Worm (Caenorhabditis elegans) whole organism, L4 larva: ENCODE results near the gene mig-23.

ENCODE experiments used
- F49E8.2 ChIP-seq: sonication (generic microtip); optimal IDR thresholded peaks from 2 replicates; lab custom pipeline; 2016; ENCODE audit warnings: missing compliant biosample characterization, mild to moderate bottlenecking, missing genetic modification characterization, borderline replicate concordance
- ceh-62 ChIP-seq: sonication (generic microtip); optimal IDR thresholded peaks from 2 replicates; lab custom pipeline; 2017; ENCODE audit warnings: missing biosample characterization, missing genetic modification characterization
- cey-2 ChIP-seq: sonication (generic microtip); optimal IDR thresholded peaks from 3 replicates; lab custom pipeline; 2017; ENCODE audit warnings: missing genetic modification characterization, mild to moderate bottlenecking, missing compliant biosample characterization, antibody characterized with exemption, borderline replicate concordance; ENCODE audit not compliant: insufficient read depth
- dve-1 ChIP-seq: sonication (generic microtip); optimal IDR thresholded peaks from 2 replicates; lab custom pipeline; 2017; ENCODE audit warnings: antibody characterized with exemption, mild to moderate bottlenecking, missing genetic modification characterization, missing compliant biosample characterization; ENCODE audit not compliant: insufficient read depth
- fkh-10 ChIP-seq: fragments of 150-350 bp; optimal IDR thresholded peaks from 2 replicates; lab custom pipeline; 2014; ENCODE audit warnings: missing biosample characterization, missing genetic modification reagents, missing genetic modification characterization
- lir-3 ChIP-seq: sonication (generic microtip); optimal IDR thresholded peaks from 2 replicates; lab custom pipeline; 2016; ENCODE audit warnings: mild to moderate bottlenecking, missing genetic modification characterization, missing compliant biosample characterization
- mdl-1 ChIP-seq, 2 experiments: fragments of 150-350 bp in 1 of 2; sonication (generic microtip) in 1 of 2; optimal IDR thresholded peaks; 2 replicates each; lab custom pipeline; 2014 to 2017; ENCODE audit warnings: missing biosample characterization in 2 of 2, missing genetic modification characterization in 2 of 2
- mes-2 ChIP-seq: sonication (generic microtip); optimal IDR thresholded peaks from 2 replicates; lab custom pipeline; 2016; ENCODE audit warnings: missing genotype, mild to moderate bottlenecking, missing genetic modification characterization, missing compliant biosample characterization; ENCODE audit not compliant: poor library complexity, severe bottlenecking
- nhr-76 ChIP-seq: fragments of 150-350 bp; optimal IDR thresholded peaks from 2 replicates; lab custom pipeline; 2014; ENCODE audit warnings: missing biosample characterization, missing genetic modification characterization
- tra-1 ChIP-seq: fragments of 200-800 bp; sonication (Bioruptor generic); IDR thresholded peaks from 2 replicates; pipeline ENCODE4 v1.3.6; 2022; ENCODE audit warnings: missing genetic modification reagents, missing genetic modification characterization, missing compliant biosample characterization
- ztf-11 ChIP-seq: fragments of 150-350 bp; optimal IDR thresholded peaks from 2 replicates; lab custom pipeline; 2014; ENCODE audit warnings: missing biosample characterization, missing genetic modification characterization

DNA sequence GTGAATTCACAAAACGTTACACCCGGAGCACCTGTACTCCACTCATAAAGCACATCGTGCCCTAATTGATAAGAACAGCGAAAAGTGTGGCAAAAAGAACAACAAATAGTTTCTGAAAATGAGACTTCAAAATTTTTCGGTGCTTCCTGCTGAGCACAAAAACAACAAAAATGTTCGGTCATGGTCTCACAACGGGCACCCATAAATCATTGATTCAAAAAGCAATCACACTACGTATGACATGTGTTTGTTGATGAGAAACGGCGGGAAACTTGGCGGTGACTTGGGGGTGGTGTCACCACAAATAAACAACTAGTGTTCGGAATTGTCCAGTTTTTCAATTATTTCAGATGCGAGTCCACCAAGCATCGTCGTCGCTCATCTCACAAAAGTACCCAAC, 12.2 kb upstream of the mig-23 start:
- TF ChIP-seq cey-2 (tag; lab: Kevin White, UChicago), result no peak
- TF ChIP-seq mdl-1 (tag; optimal IDR thresholded peaks at IDR 0.05; lab: Kevin White, UChicago), result no peak
- no peak for TF ChIP-seq mes-2
- TF ChIP-seq F49E8.2 (tag; lab: Kevin White, UChicago), result no peak
- no peak for TF ChIP-seq fkh-10 (GFP tag; lab: Kevin White, UChicago)
- TF ChIP-seq lir-3, result no peak
- no peak for TF ChIP-seq ceh-62 (tag; lab: Kevin White, UChicago)
- TF ChIP-seq tra-1 (GFP tag; lab: Robert Waterston, UW), result no peak
- TF ChIP-seq dve-1 (tag; lab: Kevin White, UChicago), result no peak
- no peak for TF ChIP-seq nhr-76
- TF ChIP-seq ztf-11 (tag; lab: Kevin White, UChicago), result no peak
